Worm (Caenorhabditis elegans): Measurements from ENCODE around the gene F07E5.9.

F07E5.9 gene

DNA sequence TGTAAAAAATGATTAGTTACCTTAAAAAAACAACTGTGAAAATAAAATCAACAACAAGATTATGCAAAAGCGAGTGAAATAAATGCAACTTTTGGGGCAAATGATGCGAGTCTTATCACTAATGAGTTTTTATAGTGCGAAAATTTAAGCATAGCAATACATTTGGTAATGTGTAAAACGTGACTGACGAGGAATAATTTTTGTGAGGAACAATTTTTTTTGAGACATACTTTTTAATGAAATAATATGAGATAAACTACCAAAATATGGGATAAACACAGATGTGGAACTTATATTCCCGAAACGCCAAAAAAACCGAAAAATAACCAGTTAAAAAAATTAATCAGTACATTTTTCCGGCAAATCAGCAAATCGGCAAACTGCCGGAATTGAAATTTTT, at the start of gene F07E5.9:
TSS of gene F07E5.9 (minus strand) at position 101 of the 400 bp plus-strand sequence.
- no peak for TF ChIP-seq ztf-4 (tag; optimal IDR thresholded peaks at IDR 0.05)
- no peak for TF ChIP-seq egl-5 (tag; optimal IDR thresholded peaks at IDR 0.05)
- TF ChIP-seq nhr-67 (tag; optimal IDR thresholded peaks at IDR 0.05) = no peak
- no peak for TF ChIP-seq fos-1 (tag; optimal IDR thresholded peaks at IDR 0.05)
- no peak for TF ChIP-seq nhr-43 (tag; optimal IDR thresholded peaks at IDR 0.05; ENCODE audit: poor library complexity, severe bottlenecking)
- TF ChIP-seq snpc-4 (tag; optimal IDR thresholded peaks at IDR 0.05) = no peak
- no peak for TF ChIP-seq ceh-16 (tag; optimal IDR thresholded peaks at IDR 0.05)
- TF ChIP-seq elt-1 (tag; optimal IDR thresholded peaks at IDR 0.05) = no peak
- TF ChIP-seq elt-3 (tag; optimal IDR thresholded peaks at IDR 0.05) = no peak
- TF ChIP-seq pqm-1 (tag; optimal IDR thresholded peaks at IDR 0.05) = no peak

DNA sequence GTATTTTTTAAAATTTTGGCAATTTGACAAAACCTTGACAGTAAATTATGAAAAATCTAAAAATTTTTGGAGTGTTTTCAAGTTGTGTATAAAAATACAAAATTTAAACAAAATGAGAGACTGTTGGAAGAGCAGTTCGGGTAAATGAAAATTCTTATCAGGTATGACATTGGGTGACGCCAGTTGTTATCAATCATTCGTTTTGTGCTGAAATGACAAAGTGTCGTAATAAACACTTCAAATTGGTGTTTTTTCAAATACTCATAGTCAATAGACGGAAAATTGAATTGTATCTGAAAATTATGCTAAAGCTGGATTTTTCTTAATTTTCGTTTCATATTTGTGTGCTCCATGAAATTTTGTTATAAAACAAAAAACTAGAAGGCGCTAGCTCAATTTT, 42.4 kb upstream of the F07E5.9 start:
- TF ChIP-seq aly-2 (tag; optimal IDR thresholded peaks at IDR 0.05) = no peak
- no peak for TF ChIP-seq lin-39 (tag; optimal IDR thresholded peaks at IDR 0.05)
- TF ChIP-seq elt-2 (tag; optimal IDR thresholded peaks at IDR 0.05) = peak; percentile 55
- TF ChIP-seq nhr-12 (tag; optimal IDR thresholded peaks at IDR 0.05) = no peak

DNA sequence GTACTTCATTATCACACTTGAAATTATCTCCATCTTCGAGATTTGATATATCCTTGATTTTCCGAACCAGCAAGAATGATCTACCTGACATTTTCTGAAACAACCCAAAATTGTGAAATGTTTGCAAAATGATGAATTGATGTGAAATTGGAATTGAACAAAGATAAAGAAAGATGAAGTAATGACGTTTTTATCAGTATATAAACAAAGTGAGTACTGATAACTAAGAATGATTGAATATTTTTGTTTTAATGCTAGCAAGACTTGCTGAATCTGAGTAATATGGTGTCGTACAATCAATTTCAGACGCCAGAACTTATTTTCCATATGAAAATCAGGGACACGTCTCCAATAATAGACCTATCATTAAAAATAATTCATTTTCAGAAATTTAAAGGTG, 41.8 kb upstream of the F07E5.9 start, which contains the start of gene math-37:
TSS of gene math-37 (minus strand) at position 101 of the 400 bp plus-strand sequence.
- TF ChIP-seq pqm-1 (tag; optimal IDR thresholded peaks at IDR 0.05) (peak; percentile 18), unc-62 (GFP tag; optimal IDR thresholded peaks at IDR 0.05) (no peak), elt-2 (tag; optimal IDR thresholded peaks at IDR 0.05) (peak; percentile 55)

- TF ChIP-seq nhr-11 (tag; optimal IDR thresholded peaks at IDR 0.05) (no peak), aly-2 (tag; optimal IDR thresholded peaks at IDR 0.05) (no peak), ceh-9 (tag; optimal IDR thresholded peaks at IDR 0.05) (no peak), R02D3.7 (tag; optimal IDR thresholded peaks at IDR 0.05) (no peak), nhr-25 (tag; optimal IDR thresholded peaks at IDR 0.05) (no peak), nhr-28 (tag; optimal IDR thresholded peaks at IDR 0.05) (no peak), nhr-67 (tag; optimal IDR thresholded peaks at IDR 0.05) (no peak), unc-62 (GFP tag; optimal IDR thresholded peaks at IDR 0.05) (no peak), ama-1 (optimal IDR thresholded peaks at IDR 0.05) (no peak), tbx-2 (tag; optimal IDR thresholded peaks at IDR 0.05) (no peak), egl-5 (tag; optimal IDR thresholded peaks at IDR 0.05) (no peak), mml-1 (tag; optimal IDR thresholded peaks at IDR 0.05) (no peak), ceh-28 (tag; optimal IDR thresholded peaks at IDR 0.05) (no peak), mdl-1 (tag; optimal IDR thresholded peaks at IDR 0.05) (no peak), nhr-76 (tag; optimal IDR thresholded peaks at IDR 0.05) (no peak)
These were observed 36.5 kb upstream of the F07E5.9 start, which contains the start of gene srh-195 for ce11 chrII:2116794-2117193. srh-195 (minus strand) TSS chrII:2116894.

DNA sequence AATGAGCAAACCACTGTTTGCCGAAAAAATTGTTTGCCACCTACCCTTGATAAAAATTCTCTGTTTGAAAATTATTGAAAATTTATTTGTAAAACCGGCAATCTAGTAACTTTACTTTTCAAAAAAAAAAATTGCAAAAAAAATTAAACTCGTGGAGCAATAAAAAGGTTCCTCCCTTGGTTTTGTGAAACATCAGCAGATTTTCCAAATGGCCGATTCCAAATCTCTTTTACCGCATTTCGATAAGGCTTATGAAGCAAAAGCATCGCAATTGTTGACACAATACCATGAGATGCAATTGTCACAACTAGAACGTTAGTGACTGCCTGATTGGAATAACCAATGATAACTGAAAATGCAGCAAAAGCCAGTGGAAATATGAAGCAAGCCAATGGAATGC, 34.2 kb upstream of the F07E5.9 start:
- TF ChIP-seq lin-39 (tag; optimal IDR thresholded peaks at IDR 0.05) = no peak

ce11 chrII:2112948-2113347, 32.6 kb upstream of the F07E5.9 start, which contains the start of gene R52.6:
R52.6 (minus strand) TSS chrII:2113048.
- TF ChIP-seq ZK546.5 (tag; optimal IDR thresholded peaks at IDR 0.05) = no peak
- no peak for TF ChIP-seq elt-3 (tag; optimal IDR thresholded peaks at IDR 0.05)
- no peak for TF ChIP-seq nhr-11 (tag; optimal IDR thresholded peaks at IDR 0.05)
- TF ChIP-seq zag-1 (tag; optimal IDR thresholded peaks at IDR 0.05) = no peak
- no peak for TF ChIP-seq unc-39 (tag; optimal IDR thresholded peaks at IDR 0.05)
- TF ChIP-seq lin-39 (tag; optimal IDR thresholded peaks at IDR 0.05) = no peak
- TF ChIP-seq nhr-67 (tag; optimal IDR thresholded peaks at IDR 0.05) = no peak

DNA sequence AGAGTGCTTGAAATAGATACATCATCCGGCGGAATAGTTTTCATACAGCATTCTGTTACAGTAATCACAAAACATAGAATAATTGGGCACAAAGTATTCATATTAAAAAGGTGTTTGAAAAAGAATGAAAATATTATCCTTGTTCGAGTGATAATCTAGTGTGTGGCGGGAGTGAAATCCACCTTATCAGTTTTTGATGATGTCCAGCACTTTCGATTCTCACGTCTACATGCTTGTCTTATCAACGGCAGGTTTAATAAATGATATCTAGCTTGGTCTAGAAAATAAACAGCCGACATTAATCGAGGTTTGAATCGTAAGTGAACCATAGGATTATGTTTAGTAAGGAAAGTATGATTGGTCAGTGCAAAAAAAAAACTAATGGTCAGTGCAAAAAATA, 29.6 kb upstream of the F07E5.9 start, which contains the start of gene R52.5:
TSS of gene R52.5 (minus strand) at position 101 of the 400 bp plus-strand sequence.
- TF ChIP-seq egl-5 (tag; optimal IDR thresholded peaks at IDR 0.05) = no peak
- TF ChIP-seq ceh-28 (tag; optimal IDR thresholded peaks at IDR 0.05) = no peak
- TF ChIP-seq nhr-43 (tag; optimal IDR thresholded peaks at IDR 0.05; ENCODE audit: poor library complexity, severe bottlenecking) = no peak
- no peak for TF ChIP-seq ztf-11 (tag; optimal IDR thresholded peaks at IDR 0.05)
- TF ChIP-seq pqm-1 (tag; optimal IDR thresholded peaks at IDR 0.05) = no peak
- no peak for TF ChIP-seq nhr-23 (tag; optimal IDR thresholded peaks at IDR 0.05)
- TF ChIP-seq eor-1 (tag; optimal IDR thresholded peaks at IDR 0.05) = no peak
- TF ChIP-seq fkh-10 (GFP tag; optimal IDR thresholded peaks at IDR 0.05) = no peak
- no peak for TF ChIP-seq fos-1 (tag; optimal IDR thresholded peaks at IDR 0.05)
- TF ChIP-seq tbx-2 (tag; optimal IDR thresholded peaks at IDR 0.05) = no peak
- no peak for TF ChIP-seq snpc-4 (tag; optimal IDR thresholded peaks at IDR 0.05)
- TF ChIP-seq nhr-25 (tag; optimal IDR thresholded peaks at IDR 0.05) = no peak
- TF ChIP-seq nhr-12 (tag; optimal IDR thresholded peaks at IDR 0.05) = no peak
- TF ChIP-seq lin-39 (tag; optimal IDR thresholded peaks at IDR 0.05) = no peak
- TF ChIP-seq pha-4 (tag; optimal IDR thresholded peaks at IDR 0.05) = no peak

Measured in whole organism, L3 larva.